Worm (Caenorhabditis elegans) whole organism, L4 larva: Measurements from ENCODE around the gene cyp-14A3.

ENCODE experiments used
- F49E8.2 ChIP-seq: sonication (generic microtip); optimal IDR thresholded peaks from 2 replicates; lab custom pipeline; 2016; ENCODE audit warnings: missing compliant biosample characterization, mild to moderate bottlenecking, missing genetic modification characterization, borderline replicate concordance
- T20F7.1 ChIP-seq: fragments of 200-800 bp; sonication (Bioruptor generic); optimal IDR thresholded peaks from 2 replicates; lab custom pipeline; 2018; ENCODE audit warnings: mild to moderate bottlenecking, missing genetic modification characterization, missing compliant biosample characterization
- Y5F2A.4 ChIP-seq: fragments of 200-800 bp; sonication (Bioruptor generic); optimal IDR thresholded peaks from 2 replicates; lab custom pipeline; 2018; ENCODE audit warnings: mild to moderate bottlenecking, missing genetic modification characterization, missing compliant biosample characterization
- ceh-82 ChIP-seq: sonication (generic microtip); optimal IDR thresholded peaks from 2 replicates; lab custom pipeline; 2017; ENCODE audit warnings: missing biosample characterization, missing genetic modification characterization
- dpl-1 ChIP-seq: fragments of 150-350 bp; optimal IDR thresholded peaks from 2 replicates; lab custom pipeline; 2014; ENCODE audit warnings: missing biosample characterization, missing genetic modification reagents, missing genetic modification characterization
- egl-27 ChIP-seq: sonication (generic microtip); optimal IDR thresholded peaks from 3 replicates; lab custom pipeline; 2017; ENCODE audit warnings: missing biosample characterization, missing genetic modification reagents, missing genetic modification characterization
- lsy-2 ChIP-seq, 2 experiments: fragments of 150-350 bp in 1 of 2; sonication (generic microtip) in 1 of 2; optimal IDR thresholded peaks; 2 replicates each; lab custom pipeline; 2014 to 2017; ENCODE audit warnings: missing biosample characterization in 2 of 2, missing genetic modification characterization in 2 of 2
- nhr-77 ChIP-seq: fragments of 150-350 bp; optimal IDR thresholded peaks from 2 replicates; lab custom pipeline; 2014; ENCODE audit warnings: missing biosample characterization, missing genetic modification characterization
- pqm-1 ChIP-seq: sonication (generic microtip); optimal IDR thresholded peaks from 2 replicates; lab custom pipeline; 2017; ENCODE audit warnings: missing biosample characterization, missing genetic modification characterization
- snpc-1.2 ChIP-seq: fragments of 200-800 bp; sonication (Bioruptor generic); IDR thresholded peaks from 2 replicates; pipeline ENCODE4 v1.3.6; 2022; ENCODE audit warnings: missing genetic modification reagents, missing genetic modification characterization, missing compliant biosample characterization
- spr-3 ChIP-seq: fragments of 200-800 bp; sonication (Bioruptor generic); optimal IDR thresholded peaks from 2 replicates; lab custom pipeline; 2018; ENCODE audit warnings: mild to moderate bottlenecking, missing genetic modification characterization, missing compliant biosample characterization

ce11 chrX:13284091-13284490, 10.1 kb upstream of the cyp-14A3 start, which contains the start of gene cyp-14A4:
- TF ChIP-seq ceh-82 (tag; lab: Kevin White, UChicago) (no peak), pqm-1 (tag; lab: Kevin White, UChicago) (no peak), nhr-77 (tag; lab: Kevin White, UChicago) (no peak), F49E8.2 (tag; lab: Kevin White, UChicago) (no peak), lsy-2 (tag; optimal IDR thresholded peaks at IDR 0.05; lab: Kevin White, UChicago) (no peak), egl-27 (tag; lab: Kevin White, UChicago) (no peak), dpl-1 (GFP tag; lab: Kevin White, UChicago) (no peak), Y5F2A.4 (GFP tag; lab: Kevin White, UChicago) (no peak), spr-3 (GFP tag; lab: Kevin White, UChicago) (no peak), T20F7.1 (GFP tag; lab: Kevin White, UChicago) (no peak), snpc-1.2 (no peak)
